Fruit fly (Drosophila melanogaster) whole organism, embryonic: ENCODE data around the gene CG11975.
A peak's percentile ranks its signal among the peaks of the same experiment; 100 is the strongest.

Experiments used
- Adf1 ChIP-seq: fragments of 200-800 bp; sonication (Bioruptor generic); IDR thresholded peaks from 2 replicates; pipeline ENCODE4 v1.3.6; 2022; ENCODE audit warnings: missing biosample characterization, missing genetic modification characterization
- B-H2 ChIP-seq: fragments of 200-800 bp; sonication (Bioruptor generic); optimal IDR thresholded peaks from 2 replicates; lab custom pipeline; 2018; ENCODE audit warnings: missing biosample characterization, mild to moderate bottlenecking, missing genetic modification characterization
- CG10462 ChIP-seq: fragments of 200-800 bp; sonication (Bioruptor generic); optimal IDR thresholded peaks from 2 replicates; lab custom pipeline; 2016; ENCODE audit warnings: missing biosample characterization, missing genetic modification characterization
- CG11085 ChIP-seq: fragments of 200-800 bp; sonication (Bioruptor generic); IDR thresholded peaks from 2 replicates; pipeline ENCODE4 v1.3.6; 2022; ENCODE audit warnings: missing biosample characterization, missing genetic modification characterization
- CG14014 ChIP-seq: fragments of 200-800 bp; sonication (Bioruptor generic); IDR thresholded peaks from 2 replicates; pipeline ENCODE4 v1.3.6; 2022; ENCODE audit warnings: missing biosample characterization, missing genetic modification characterization
- CG15696 ChIP-seq: fragments of 200-800 bp; sonication (Bioruptor generic); optimal IDR thresholded peaks from 2 replicates; lab custom pipeline; 2019; ENCODE audit warnings: missing biosample characterization, mild to moderate bottlenecking, missing genetic modification characterization, moderate library complexity
- CG16813 ChIP-seq: fragments of 200-800 bp; sonication (Bioruptor generic); IDR thresholded peaks from 3 replicates; pipeline ENCODE4 v1.3.6; 2022; ENCODE audit warnings: missing biosample characterization, missing genetic modification characterization; ENCODE audit not compliant: partially characterized antibody
- CG2199 ChIP-seq: fragments of 200-800 bp; sonication (Bioruptor generic); IDR thresholded peaks from 3 replicates; pipeline ENCODE4 v1.3.6; 2022; ENCODE audit warnings: missing biosample characterization, missing genetic modification characterization
- CG31365 ChIP-seq: fragments of 200-800 bp; sonication (Bioruptor generic); optimal IDR thresholded peaks from 2 replicates; lab custom pipeline; 2018; ENCODE audit warnings: missing biosample characterization, mild to moderate bottlenecking, missing genetic modification characterization
- CG31388 ChIP-seq: fragments of 200-800 bp; sonication (Bioruptor generic); optimal IDR thresholded peaks from 2 replicates; lab custom pipeline; 2016; ENCODE audit warnings: missing biosample characterization, missing genetic modification characterization
- CG3407 ChIP-seq: fragments of 200-800 bp; sonication (Bioruptor generic); optimal IDR thresholded peaks from 2 replicates; lab custom pipeline; 2018; ENCODE audit warnings: missing biosample characterization, mild to moderate bottlenecking, missing genetic modification characterization
- CG34224 ChIP-seq: fragments of 200-800 bp; sonication (Bioruptor generic); IDR thresholded peaks from 3 replicates; pipeline ENCODE4 v1.3.6; 2022; ENCODE audit warnings: missing biosample characterization, missing genetic modification characterization; ENCODE audit not compliant: partially characterized antibody
- CG42726 ChIP-seq: fragments of 200-800 bp; sonication (Bioruptor generic); IDR thresholded peaks from 2 replicates; pipeline ENCODE4 v1.3.6; 2022; ENCODE audit warnings: missing biosample characterization, missing genetic modification characterization; ENCODE audit not compliant: partially characterized antibody
- CG4617 ChIP-seq: fragments of 200-800 bp; sonication (Bioruptor generic); optimal IDR thresholded peaks from 3 replicates; lab custom pipeline; 2016; ENCODE audit warnings: missing biosample characterization, missing genetic modification characterization, borderline replicate concordance
- CG7745 ChIP-seq: fragments of 200-800 bp; sonication (Bioruptor generic); optimal IDR thresholded peaks from 2 replicates; lab custom pipeline; 2018; ENCODE audit warnings: missing biosample characterization, mild to moderate bottlenecking, missing genetic modification characterization, moderate library complexity
- CG7963 ChIP-seq: fragments of 200-800 bp; sonication (Bioruptor generic); IDR thresholded peaks from 3 replicates; pipeline ENCODE4 v1.3.6; 2022; ENCODE audit warnings: missing biosample characterization, missing genetic modification characterization; ENCODE audit not compliant: partially characterized antibody
- CG8388 ChIP-seq: fragments of 200-800 bp; sonication (Bioruptor generic); optimal IDR thresholded peaks from 2 replicates; lab custom pipeline; 2019; ENCODE audit warnings: missing biosample characterization, mild to moderate bottlenecking, missing genetic modification characterization, moderate library complexity
- CG8924 ChIP-seq: fragments of 200-800 bp; optimal IDR thresholded peaks from 3 replicates; lab custom pipeline; 2019; ENCODE audit warnings: missing biosample characterization, mild to moderate bottlenecking, missing genetic modification characterization, moderate library complexity
- CG9727 ChIP-seq: fragments of 200-800 bp; sonication (Bioruptor generic); optimal IDR thresholded peaks from 3 replicates; lab custom pipeline; 2017; ENCODE audit warnings: missing biosample characterization, mild to moderate bottlenecking, missing genetic modification characterization
- CG9876 ChIP-seq: fragments of 200-800 bp; sonication (Bioruptor generic); optimal IDR thresholded peaks from 2 replicates; lab custom pipeline; 2016; ENCODE audit warnings: missing biosample characterization, missing genetic modification characterization
- Camta ChIP-seq: fragments of 200-800 bp; sonication (Bioruptor generic); optimal IDR thresholded peaks from 2 replicates; lab custom pipeline; 2016; ENCODE audit warnings: missing biosample characterization, missing genetic modification characterization
- Chrac-16 ChIP-seq: fragments of 200-800 bp; sonication (Bioruptor generic); optimal IDR thresholded peaks from 3 replicates; lab custom pipeline; 2016; ENCODE audit warnings: missing biosample characterization, missing genetic modification characterization
- Dad ChIP-seq: fragments of 200-800 bp; sonication (Bioruptor generic); optimal IDR thresholded peaks from 3 replicates; lab custom pipeline; 2016; ENCODE audit warnings: missing biosample characterization, missing genetic modification characterization
- E2f1 ChIP-seq: fragments of 200-800 bp; sonication (Bioruptor generic); IDR thresholded peaks from 2 replicates; pipeline ENCODE4 v1.3.6; 2022; ENCODE audit warnings: missing biosample characterization, missing genetic modification characterization
- E2f2 ChIP-seq: fragments of 200-800 bp; sonication (Bioruptor generic); IDR thresholded peaks from 2 replicates; pipeline ENCODE4 v1.3.6; 2022; ENCODE audit warnings: missing biosample characterization, missing genetic modification characterization
- Fer1 ChIP-seq: fragments of 200-800 bp; sonication (Bioruptor generic); optimal IDR thresholded peaks from 2 replicates; lab custom pipeline; 2017; ENCODE audit warnings: missing biosample characterization, mild to moderate bottlenecking, missing genetic modification characterization
- HLH4C ChIP-seq: fragments of 200-800 bp; sonication (Bioruptor generic); IDR thresholded peaks from 3 replicates; pipeline ENCODE4 v1.3.6; 2022; ENCODE audit warnings: missing biosample characterization, missing genetic modification characterization; ENCODE audit not compliant: partially characterized antibody
- Hr3 ChIP-seq: fragments of 200-800 bp; sonication (Bioruptor generic); optimal IDR thresholded peaks from 3 replicates; lab custom pipeline; 2016; ENCODE audit warnings: missing biosample characterization, missing genetic modification characterization
- Kr ChIP-seq: fragments of 200-800 bp; sonication (Bioruptor generic); optimal IDR thresholded peaks from 2 replicates; lab custom pipeline; 2017; ENCODE audit warnings: missing biosample characterization, mild to moderate bottlenecking, missing genetic modification characterization
- Meics ChIP-seq: fragments of 200-800 bp; sonication (Bioruptor generic); optimal IDR thresholded peaks from 2 replicates; lab custom pipeline; 2017; ENCODE audit warnings: missing biosample characterization, mild to moderate bottlenecking, missing genetic modification characterization
- Nf-YC ChIP-seq: fragments of 200-800 bp; optimal IDR thresholded peaks from 3 replicates; lab custom pipeline; 2019; ENCODE audit warnings: missing biosample characterization, mild to moderate bottlenecking, missing genetic modification characterization, moderate library complexity
- Oli ChIP-seq: fragments of 200-800 bp; sonication (Bioruptor generic); optimal IDR thresholded peaks from 2 replicates; lab custom pipeline; 2018; ENCODE audit warnings: missing biosample characterization, mild to moderate bottlenecking, missing genetic modification characterization, moderate library complexity
- Optix ChIP-seq: fragments of 200-800 bp; sonication (Bioruptor generic); IDR thresholded peaks from 3 replicates; pipeline ENCODE4 v1.3.6; 2022; ENCODE audit warnings: missing biosample characterization, missing genetic modification characterization
- Vsx1 ChIP-seq: fragments of 200-800 bp; sonication (Bioruptor generic); optimal IDR thresholded peaks from 2 replicates; lab custom pipeline; 2017; ENCODE audit warnings: missing biosample characterization, mild to moderate bottlenecking, missing genetic modification characterization, missing genetic modification reagents
- Xrp1 ChIP-seq: fragments of 200-800 bp; sonication (Bioruptor generic); IDR thresholded peaks from 2 replicates; pipeline ENCODE4 v1.3.6; 2022; ENCODE audit warnings: missing biosample characterization, missing genetic modification characterization
- ac ChIP-seq: fragments of 200-800 bp; sonication (Bioruptor generic); optimal IDR thresholded peaks from 3 replicates; lab custom pipeline; 2017; ENCODE audit warnings: missing biosample characterization, mild to moderate bottlenecking, missing genetic modification characterization
- al ChIP-seq: fragments of 200-800 bp; sonication (Bioruptor generic); IDR thresholded peaks from 2 replicates; pipeline ENCODE4 v1.3.6; 2022; ENCODE audit warnings: missing biosample characterization, missing genetic modification characterization
- ato ChIP-seq: fragments of 200-800 bp; sonication (Bioruptor generic); IDR thresholded peaks from 2 replicates; pipeline ENCODE4 v1.3.6; 2022; ENCODE audit warnings: missing biosample characterization, missing genetic modification characterization; ENCODE audit not compliant: partially characterized antibody
- btn ChIP-seq: fragments of 200-800 bp; sonication (Bioruptor generic); optimal IDR thresholded peaks from 2 replicates; lab custom pipeline; 2016; ENCODE audit warnings: missing biosample characterization, missing genetic modification characterization
- emc ChIP-seq: fragments of 200-800 bp; sonication (Bioruptor generic); optimal IDR thresholded peaks from 2 replicates; lab custom pipeline; 2016; ENCODE audit warnings: missing biosample characterization, missing genetic modification characterization
- ftz-f1 ChIP-seq: fragments of 200-800 bp; sonication (Bioruptor generic); optimal IDR thresholded peaks from 2 replicates; lab custom pipeline; 2016; ENCODE audit warnings: missing biosample characterization, missing genetic modification characterization
- jumu ChIP-seq: fragments of 200-800 bp; sonication (Bioruptor generic); optimal IDR thresholded peaks from 3 replicates; lab custom pipeline; 2016; ENCODE audit warnings: missing biosample characterization, missing genetic modification characterization
- kni ChIP-seq: fragments of 200-800 bp; sonication (Bioruptor generic); optimal IDR thresholded peaks from 3 replicates; lab custom pipeline; 2017; ENCODE audit warnings: mild to moderate bottlenecking, missing biosample characterization, missing genetic modification reagents, missing genetic modification characterization
- lab ChIP-seq: fragments of 200-800 bp; sonication (Bioruptor generic); optimal IDR thresholded peaks from 3 replicates; lab custom pipeline; 2017; ENCODE audit warnings: missing biosample characterization, missing genetic modification characterization, mild to moderate bottlenecking, moderate library complexity, missing genetic modification reagents
- lbe ChIP-seq: fragments of 200-800 bp; sonication (Bioruptor generic); optimal IDR thresholded peaks from 2 replicates; lab custom pipeline; 2016; ENCODE audit warnings: missing biosample characterization, mild to moderate bottlenecking, missing genetic modification characterization
- luna ChIP-seq: fragments of 200-800 bp; sonication (Bioruptor generic); optimal IDR thresholded peaks from 2 replicates; lab custom pipeline; 2016; ENCODE audit warnings: missing biosample characterization, missing genetic modification characterization
- maf-S ChIP-seq: fragments of 200-800 bp; sonication (Bioruptor generic); optimal IDR thresholded peaks from 2 replicates; lab custom pipeline; 2016; ENCODE audit warnings: missing biosample characterization, missing genetic modification characterization
- ssp ChIP-seq: fragments of 200-800 bp; sonication (Bioruptor generic); IDR thresholded peaks from 2 replicates; pipeline ENCODE4 v1.3.6; 2022; ENCODE audit warnings: missing biosample characterization, missing genetic modification characterization
- trem ChIP-seq: fragments of 200-800 bp; optimal IDR thresholded peaks from 3 replicates; lab custom pipeline; 2019; ENCODE audit warnings: missing biosample characterization, mild to moderate bottlenecking, missing genetic modification characterization, moderate library complexity
- twi ChIP-seq: fragments of 200-800 bp; optimal IDR thresholded peaks from 2 replicates; lab custom pipeline; 2019; ENCODE audit warnings: missing biosample characterization, mild to moderate bottlenecking, missing genetic modification characterization, moderate library complexity

The CG11975 gene

dm6 chr3R:8984602-8985074, 8.4 kb upstream of the CG11975 start, which contains the start of gene CG11970 (continued):
- TF ChIP-seq Vsx1: no peak
- peak; percentile 32 for TF ChIP-seq Hr3 (GFP tag; lab: Kevin White, UChicago)
- TF ChIP-seq CG11085: 0 out of 2 replicates have a peak, but pooled peaks have one; percentile 44
- TF ChIP-seq twi (tag; lab: Kevin White, UChicago): no peak
- no peak for TF ChIP-seq CG7963 (GFP tag; lab: Robert Waterston, UW)
- 0 out of 2 replicates have a peak, but pooled peaks have one; percentile 10 for TF ChIP-seq ssp
- TF ChIP-seq CG2199 (GFP tag; lab: Robert Waterston, UW): 0 out of 3 replicates have a peak, but pooled peaks have one; percentile 49
- TF ChIP-seq CG42726: no peak
- TF ChIP-seq CG8924 (tag; lab: Kevin White, UChicago): peak; percentile 11
- no peak for TF ChIP-seq B-H2 (GFP tag; lab: Kevin White, UChicago)
- no peak for TF ChIP-seq Meics (GFP tag; lab: Kevin White, UChicago)
- no peak for TF ChIP-seq Kr
- no peak for TF ChIP-seq luna
- TF ChIP-seq Camta (GFP tag; lab: Kevin White, UChicago): peak; percentile 32
- TF ChIP-seq CG9876: no peak
- no peak for TF ChIP-seq maf-S (GFP tag; lab: Kevin White, UChicago)
- no peak for TF ChIP-seq emc
- peak; percentile 32 for TF ChIP-seq Dad (GFP tag; lab: Kevin White, UChicago)
- no peak for TF ChIP-seq ac
- TF ChIP-seq trem (tag; lab: Kevin White, UChicago): peak; percentile 13
- TF ChIP-seq HLH4C (GFP tag; lab: Robert Waterston, UW): no peak
- TF ChIP-seq ftz-f1 (GFP tag; lab: Kevin White, UChicago): peak; percentile 97
- TF ChIP-seq CG15696 (tag; lab: Kevin White, UChicago): peak; percentile 19
- no peak for TF ChIP-seq CG10462 (GFP tag; lab: Kevin White, UChicago)
- 0 out of 2 replicates have a peak, but pooled peaks have one; percentile 19 for TF ChIP-seq ato
- TF ChIP-seq Optix (GFP tag; lab: Robert Waterston, UW): no peak
- TF ChIP-seq Fer1 (GFP tag; lab: Kevin White, UChicago): no peak
- no peak for TF ChIP-seq btn (GFP tag; lab: Kevin White, UChicago)
- 0 out of 2 replicates have a peak, but pooled peaks have one; percentile 17 for TF ChIP-seq CG14014 (GFP tag; lab: Robert Waterston, UW)
- peak; percentile 69 for TF ChIP-seq CG4617 (GFP tag; lab: Kevin White, UChicago)
- TF ChIP-seq Nf-YC (tag; lab: Kevin White, UChicago): peak; percentile 44
- peak; percentile 22 for TF ChIP-seq jumu
- peak; percentile 8; the same call in 2 of the 3 replicates for TF ChIP-seq CG34224 (GFP tag; lab: Robert Waterston, UW)
- TF ChIP-seq kni (GFP tag; lab: Kevin White, UChicago): no peak
- TF ChIP-seq Adf1 (GFP tag; lab: Robert Waterston, UW): no peak
- TF ChIP-seq E2f2: peak; percentile 86
- TF ChIP-seq CG31388 (GFP tag; lab: Kevin White, UChicago): no peak
- TF ChIP-seq Oli: no peak
- no peak for TF ChIP-seq al (GFP tag; lab: Robert Waterston, UW)
- TF ChIP-seq E2f1 (GFP tag; lab: Robert Waterston, UW): no peak
- TF ChIP-seq CG8388 (GFP tag; lab: Kevin White, UChicago): peak; percentile 8
- TF ChIP-seq CG9727 (GFP tag; lab: Kevin White, UChicago): peak; percentile 49
- TF ChIP-seq CG7745: no peak
- TF ChIP-seq Chrac-16: peak; percentile 36
- no peak for TF ChIP-seq lab
- no peak for TF ChIP-seq CG3407 (GFP tag; lab: Kevin White, UChicago)
- peak; percentile 65 for TF ChIP-seq CG16813
- no peak for TF ChIP-seq lbe (GFP tag; lab: Kevin White, UChicago)
- TF ChIP-seq Xrp1 (GFP tag; lab: Robert Waterston, UW): no peak
- no peak for TF ChIP-seq CG31365 (tag; lab: Kevin White, UChicago)
